Worm (Caenorhabditis elegans) whole organism, midembryonic: ENCODE measurements around the gene tat-6.

Source experiments
- cog-1 ChIP-seq: sonication (generic microtip); optimal IDR thresholded peaks from 2 replicates; lab custom pipeline; 2016; ENCODE audit warnings: missing genetic modification characterization, missing compliant biosample characterization
- flt-1 ChIP-seq: fragments of 200-800 bp; sonication (Bioruptor generic); IDR thresholded peaks from 2 replicates; pipeline ENCODE4 v1.3.6; 2022; ENCODE audit warnings: missing genetic modification characterization, missing compliant biosample characterization
- klf-2 ChIP-seq: fragments of 200-800 bp; sonication (Bioruptor generic); conservative IDR thresholded peaks from 2 replicates; pipeline ENCODE4 v1.3.6; 2022; ENCODE audit warnings: missing genetic modification reagents, missing genetic modification characterization, missing compliant biosample characterization
- med-1 ChIP-seq: sonication (generic microtip); optimal IDR thresholded peaks from 2 replicates; lab custom pipeline; 2017; ENCODE audit warnings: missing genetic modification characterization, mild to moderate bottlenecking, missing compliant biosample characterization, antibody characterized with exemption, missing genetic modification reagents; ENCODE audit not compliant: insufficient read depth
- ref-1 ChIP-seq: fragments of 200-800 bp; sonication (Bioruptor generic); conservative IDR thresholded peaks from 2 replicates; pipeline ENCODE4 v1.3.6; 2022; ENCODE audit warnings: missing genetic modification reagents, missing genetic modification characterization, missing compliant biosample characterization
- tab-1 ChIP-seq: fragments of 200-800 bp; sonication (Bioruptor generic); IDR thresholded peaks from 2 replicates; pipeline ENCODE4 v1.3.6; 2022; ENCODE audit warnings: missing genetic modification characterization, missing compliant biosample characterization
- ztf-23 ChIP-seq: fragments of 200-800 bp; sonication (Bioruptor generic); IDR thresholded peaks from 2 replicates; pipeline ENCODE4 v1.3.6; 2022; ENCODE audit warnings: missing genetic modification reagents, missing genetic modification characterization, missing compliant biosample characterization
- ztf-29 ChIP-seq: fragments of 200-800 bp; sonication (Bioruptor generic); IDR thresholded peaks from 2 replicates; pipeline ENCODE4 v1.3.6; 2022; ENCODE audit warnings: missing genetic modification reagents, missing genetic modification characterization, missing compliant biosample characterization

- TF ChIP-seq flt-1 (no peak), cog-1 (tag; lab: Kevin White, UChicago) (no peak), med-1 (GFP tag; lab: Kevin White, UChicago) (no peak), ztf-29 (no peak), ref-1 (GFP tag; lab: Robert Waterston, UW) (no peak), ztf-23 (GFP tag; lab: Robert Waterston, UW) (no peak), klf-2 (GFP tag; lab: Robert Waterston, UW) (no peak), tab-1 (GFP tag; lab: Robert Waterston, UW) (no peak)
Observed at ce11 chrV:3118167-3118566, 10.7 kb upstream of the tat-6 start, which contains the start of gene clec-210.
